Worm (Caenorhabditis elegans): ENCODE results near the gene anat-1.

- TF ChIP-seq nhr-237 (tag; optimal IDR thresholded peaks at IDR 0.05) (no peak), unc-62 (GFP tag; optimal IDR thresholded peaks at IDR 0.05) (peak; percentile 26), snpc-4 (tag; optimal IDR thresholded peaks at IDR 0.05) (no peak), mab-5 (tag; optimal IDR thresholded peaks at IDR 0.05) (no peak)
These were observed 20.5 kb upstream of the anat-1 start for ce11 chrIV:6750117-6750516.
